Fruit fly (Drosophila melanogaster): ENCODE data around the gene RhoGEF3.

The RhoGEF3 gene

dm6 chr3L:347641-348405 lies 70.6 kb downstream of the RhoGEF3 start (continued):
- TF ChIP-seq grn (GFP tag; optimal IDR thresholded peaks at IDR 0.05) (no peak), pita (GFP tag; optimal IDR thresholded peaks at IDR 0.05) (no peak), CG7372 (GFP tag; IDR thresholded peaks at IDR 0.05) (0 out of 2 replicates have a peak, but pooled peaks have one; percentile 23), dan (GFP tag; IDR thresholded peaks at IDR 0.05) (no peak), Nf-YA (GFP tag; IDR thresholded peaks at IDR 0.05) (peak; percentile 42; the same call in 1 of the 2 replicates), CG12236 (GFP tag; optimal IDR thresholded peaks at IDR 0.05) (peak; percentile 81), ttk (GFP tag; IDR thresholded peaks at IDR 0.05) (peak; percentile 67), CG4730 (GFP tag; IDR thresholded peaks at IDR 0.05) (0 out of 2 replicates have a peak, but pooled peaks have one; percentile 11), hth (optimal IDR thresholded peaks at IDR 0.05) (no peak), dysf (GFP tag; IDR thresholded peaks at IDR 0.05) (peak; percentile 42; the same call in 1 of the 3 replicates), CG15696 (tag; optimal IDR thresholded peaks at IDR 0.05) (peak; percentile 22), dmrt99B (tag; optimal IDR thresholded peaks at IDR 0.05) (peak; percentile 83), Usf (GFP tag; optimal IDR thresholded peaks at IDR 0.05) (no peak), ewg (GFP tag; optimal IDR thresholded peaks at IDR 0.05) (peak; percentile 57), Deaf1 (tag; optimal IDR thresholded peaks at IDR 0.05) (peak; percentile 9), PHDP (tag; optimal IDR thresholded peaks at IDR 0.05) (peak; percentile 62), hbn (GFP tag; IDR thresholded peaks at IDR 0.05; ENCODE audit: partially characterized antibody) (no peak), Dref (GFP tag; IDR thresholded peaks at IDR 0.05) (no peak), tna (GFP tag; IDR thresholded peaks at IDR 0.05; ENCODE audit: partially characterized antibody) (no peak), ara (GFP tag; IDR thresholded peaks at IDR 0.05) (peak; percentile 88), h (optimal IDR thresholded peaks at IDR 0.05) (no peak), tll (GFP tag; optimal IDR thresholded peaks at IDR 0.05) (no peak), gem (tag; optimal IDR thresholded peaks at IDR 0.05) (peak; percentile 85), CG3163 (GFP tag; optimal IDR thresholded peaks at IDR 0.05) (peak; percentile 46), eyg (GFP tag; optimal IDR thresholded peaks at IDR 0.05) (peak; percentile 54), HmgD (GFP tag; optimal IDR thresholded peaks at IDR 0.05) (peak; percentile 41), CG10543 (GFP tag; optimal IDR thresholded peaks at IDR 0.05) (no peak), ato (GFP tag; IDR thresholded peaks at IDR 0.05; ENCODE audit: partially characterized antibody) (no peak), Hr78 (GFP tag; optimal IDR thresholded peaks at IDR 0.05) (peak in 1 of 2 experiments; percentile 80), sc (optimal IDR thresholded peaks at IDR 0.05) (no peak), sc (GFP tag; optimal IDR thresholded peaks at IDR 0.05) (peak; percentile 78), crol (GFP tag; IDR thresholded peaks at IDR 0.05) (peak; percentile 80), cg (GFP tag; optimal IDR thresholded peaks at IDR 0.05) (peak; percentile 58), Elba2 (GFP tag; optimal IDR thresholded peaks at IDR 0.05) (peak; percentile 12), btn (GFP tag; optimal IDR thresholded peaks at IDR 0.05) (peak; percentile 66), CG14965 (GFP tag; optimal IDR thresholded peaks at IDR 0.05; ENCODE audit: borderline replicate concordance) (no peak), Sox102F (GFP tag; optimal IDR thresholded peaks at IDR 0.05) (peak; percentile 86), CG17912 (GFP tag; optimal IDR thresholded peaks at IDR 0.05) (peak; percentile 15), stwl (tag; optimal IDR thresholded peaks at IDR 0.05) (no peak), lov (optimal IDR thresholded peaks at IDR 0.05) (no peak), lov (GFP tag; IDR thresholded peaks at IDR 0.05) (peak; percentile 73; the same call in 2 of the 3 replicates), danr (GFP tag; IDR thresholded peaks at IDR 0.05) (no peak), CG30020 (tag; optimal IDR thresholded peaks at IDR 0.05) (no peak), CG11247 (GFP tag; IDR thresholded peaks at IDR 0.05) (peak; percentile 42; the same call in 1 of the 2 replicates), Antp (GFP tag; optimal IDR thresholded peaks at IDR 0.05) (peak; percentile 84), CG30431 (GFP tag; optimal IDR thresholded peaks at IDR 0.05) (peak; percentile 79), Fer1 (GFP tag; optimal IDR thresholded peaks at IDR 0.05) (no peak), Bdp1 (GFP tag; optimal IDR thresholded peaks at IDR 0.05) (peak; percentile 55), Bteb2 (GFP tag; optimal IDR thresholded peaks at IDR 0.05) (no peak), CG17612 (GFP tag; IDR thresholded peaks at IDR 0.05) (no peak)

All from whole organism, embryonic.